Worm (Caenorhabditis elegans) whole organism, late embryonic: ENCODE measurements around the gene Y39A1A.20.

Experiments used
- K09A11.1 ChIP-seq: sonication (generic microtip); optimal IDR thresholded peaks from 2 replicates; lab custom pipeline; 2017; ENCODE audit warnings: antibody characterized with exemption, mild to moderate bottlenecking, missing genetic modification characterization, missing compliant biosample characterization; ENCODE audit not compliant: insufficient read depth
- Y22D7AL.16 ChIP-seq: sonication (generic microtip); optimal IDR thresholded peaks from 2 replicates; lab custom pipeline; 2016; ENCODE audit warnings: missing genetic modification characterization, missing compliant biosample characterization
- ahr-1 ChIP-seq: sonication (generic microtip); optimal IDR thresholded peaks from 2 replicates; lab custom pipeline; 2016; ENCODE audit warnings: missing genetic modification characterization, missing compliant biosample characterization
- ama-1 ChIP-seq: fragments of 150-350 bp; optimal IDR thresholded peaks from 2 replicates; lab custom pipeline; 2014
- ceh-14 ChIP-seq: sonication (generic microtip); optimal IDR thresholded peaks from 2 replicates; lab custom pipeline; 2016; ENCODE audit warnings: missing genotype, missing genetic modification characterization, missing compliant biosample characterization
- ceh-18 ChIP-seq: sonication (generic microtip); optimal IDR thresholded peaks from 2 replicates; lab custom pipeline; 2016; ENCODE audit warnings: missing genetic modification characterization, missing compliant biosample characterization
- ceh-22 ChIP-seq: sonication (generic microtip); optimal IDR thresholded peaks from 2 replicates; lab custom pipeline; 2017; ENCODE audit warnings: missing biosample characterization, missing genetic modification characterization
- ceh-24 ChIP-seq: sonication (generic microtip); optimal IDR thresholded peaks from 2 replicates; lab custom pipeline; 2016; ENCODE audit warnings: mild to moderate bottlenecking, missing genetic modification characterization, missing compliant biosample characterization
- ceh-48 ChIP-seq: sonication (generic microtip); optimal IDR thresholded peaks from 2 replicates; lab custom pipeline; 2016; ENCODE audit warnings: missing genetic modification characterization, inconsistent platforms, missing compliant biosample characterization
- ceh-6 ChIP-seq: fragments of 200-800 bp; sonication (Bioruptor generic); optimal IDR thresholded peaks from 2 replicates; lab custom pipeline; 2018; ENCODE audit warnings: mild to moderate bottlenecking, missing genetic modification characterization, missing compliant biosample characterization
- dmd-4 ChIP-seq: sonication (generic microtip); optimal IDR thresholded peaks from 2 replicates; lab custom pipeline; 2016; ENCODE audit warnings: borderline replicate concordance, missing genetic modification characterization, missing compliant biosample characterization
- elt-2 ChIP-seq: sonication (generic microtip); optimal IDR thresholded peaks from 2 replicates; lab custom pipeline; 2016; ENCODE audit warnings: missing genetic modification reagents, missing genetic modification characterization, missing compliant biosample characterization
- elt-4 ChIP-seq: sonication (generic microtip); optimal IDR thresholded peaks from 2 replicates; lab custom pipeline; 2016; ENCODE audit warnings: missing genetic modification characterization, missing compliant biosample characterization
- ets-4 ChIP-seq: sonication (generic microtip); optimal IDR thresholded peaks from 2 replicates; lab custom pipeline; 2016; ENCODE audit warnings: missing genetic modification characterization, missing compliant biosample characterization
- fax-1 ChIP-seq: sonication (generic microtip); optimal IDR thresholded peaks from 2 replicates; lab custom pipeline; 2016; ENCODE audit warnings: missing genotype, missing genetic modification characterization, missing compliant biosample characterization
- fkh-6 ChIP-seq: sonication (generic microtip); optimal IDR thresholded peaks from 2 replicates; lab custom pipeline; 2016; ENCODE audit warnings: missing genetic modification characterization, missing compliant biosample characterization
- gmeb-2 ChIP-seq: sonication (generic microtip); optimal IDR thresholded peaks from 2 replicates; lab custom pipeline; 2016; ENCODE audit warnings: missing genetic modification characterization, inconsistent platforms, missing compliant biosample characterization
- hlh-30 ChIP-seq: sonication (generic microtip); optimal IDR thresholded peaks from 2 replicates; lab custom pipeline; 2017; ENCODE audit warnings: antibody characterized with exemption, missing genetic modification characterization, missing compliant biosample characterization; ENCODE audit not compliant: insufficient read depth
- hlh-6 ChIP-seq: sonication (generic microtip); optimal IDR thresholded peaks from 2 replicates; lab custom pipeline; 2016; ENCODE audit warnings: missing genotype, missing genetic modification characterization, missing compliant biosample characterization
- hlh-8 ChIP-seq: sonication (generic microtip); optimal IDR thresholded peaks from 2 replicates; lab custom pipeline; 2016; ENCODE audit warnings: missing genotype, missing genetic modification characterization, missing compliant biosample characterization
- madf-2 ChIP-seq: sonication (generic microtip); optimal IDR thresholded peaks from 2 replicates; lab custom pipeline; 2017; ENCODE audit warnings: missing genetic modification characterization, missing compliant biosample characterization
- nfya-1 ChIP-seq: sonication (generic microtip); optimal IDR thresholded peaks from 2 replicates; lab custom pipeline; 2017; ENCODE audit warnings: missing genetic modification characterization, mild to moderate bottlenecking, missing compliant biosample characterization, antibody characterized with exemption, moderate library complexity
- nhr-232 ChIP-seq: sonication (generic microtip); optimal IDR thresholded peaks from 2 replicates; lab custom pipeline; 2016; ENCODE audit warnings: missing genetic modification characterization, missing compliant biosample characterization
- pha-4 ChIP-seq: fragments of 150-350 bp; optimal IDR thresholded peaks from 2 replicates; lab custom pipeline; 2018; ENCODE audit warnings: missing biosample characterization, missing genetic modification reagents, missing genetic modification characterization
- pqm-1 ChIP-seq: sonication (generic microtip); optimal IDR thresholded peaks from 2 replicates; lab custom pipeline; 2016; ENCODE audit warnings: missing genetic modification characterization, missing compliant biosample characterization
- pros-1 ChIP-seq: fragments of 150-350 bp; optimal IDR thresholded peaks from 2 replicates; lab custom pipeline; 2014; ENCODE audit warnings: missing biosample characterization, missing genetic modification reagents, missing genetic modification characterization
- rnt-1 ChIP-seq: sonication (generic microtip); optimal IDR thresholded peaks from 2 replicates; lab custom pipeline; 2016; ENCODE audit warnings: missing genetic modification characterization, missing compliant biosample characterization
- syd-9 ChIP-seq: sonication (generic microtip); optimal IDR thresholded peaks from 2 replicates; lab custom pipeline; 2016; ENCODE audit warnings: mild to moderate bottlenecking, missing genetic modification characterization, moderate library complexity, missing compliant biosample characterization
- ttx-3 ChIP-seq: sonication (generic microtip); optimal IDR thresholded peaks from 2 replicates; lab custom pipeline; 2016; ENCODE audit warnings: missing genetic modification reagents, missing genetic modification characterization, missing compliant biosample characterization
- unc-55 ChIP-seq: sonication (generic microtip); optimal IDR thresholded peaks from 2 replicates; lab custom pipeline; 2017; ENCODE audit warnings: missing biosample characterization, missing genetic modification reagents, missing genetic modification characterization
- unc-86 ChIP-seq: sonication (generic microtip); optimal IDR thresholded peaks from 2 replicates; lab custom pipeline; 2016; ENCODE audit warnings: missing genetic modification characterization, missing compliant biosample characterization
- zip-5 ChIP-seq: sonication (generic microtip); optimal IDR thresholded peaks from 2 replicates; lab custom pipeline; 2016; ENCODE audit warnings: missing genetic modification characterization, missing compliant biosample characterization
- ztf-16 ChIP-seq: sonication (generic microtip); optimal IDR thresholded peaks from 2 replicates; lab custom pipeline; 2017; ENCODE audit warnings: missing genetic modification characterization, missing compliant biosample characterization

Gene Y39A1A.20

DNA sequence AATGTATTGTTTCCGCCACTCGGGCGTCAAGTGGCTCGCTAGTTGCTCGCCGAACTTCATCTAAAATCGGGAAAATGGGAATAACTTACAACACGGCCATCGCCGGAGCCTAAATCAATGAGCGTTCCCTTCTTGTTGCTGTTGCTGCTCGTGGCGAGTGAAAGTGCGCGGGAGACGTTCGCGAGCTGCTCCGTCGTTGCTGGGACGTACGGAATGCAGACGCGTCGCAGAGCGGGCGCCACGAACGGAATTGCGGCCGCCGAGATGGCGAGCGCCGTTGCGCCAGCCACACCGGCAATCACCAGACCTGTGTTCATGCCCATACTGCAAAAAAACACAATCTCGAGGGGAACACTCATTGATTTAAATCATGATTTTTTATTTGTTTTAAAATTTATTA lies 6.1 kb upstream of the Y39A1A.20 start:
- TF ChIP-seq nhr-232 (no peak), gmeb-2 (tag; lab: Kevin White, UChicago) (no peak), zip-5 (tag; lab: Kevin White, UChicago) (no peak)

DNA sequence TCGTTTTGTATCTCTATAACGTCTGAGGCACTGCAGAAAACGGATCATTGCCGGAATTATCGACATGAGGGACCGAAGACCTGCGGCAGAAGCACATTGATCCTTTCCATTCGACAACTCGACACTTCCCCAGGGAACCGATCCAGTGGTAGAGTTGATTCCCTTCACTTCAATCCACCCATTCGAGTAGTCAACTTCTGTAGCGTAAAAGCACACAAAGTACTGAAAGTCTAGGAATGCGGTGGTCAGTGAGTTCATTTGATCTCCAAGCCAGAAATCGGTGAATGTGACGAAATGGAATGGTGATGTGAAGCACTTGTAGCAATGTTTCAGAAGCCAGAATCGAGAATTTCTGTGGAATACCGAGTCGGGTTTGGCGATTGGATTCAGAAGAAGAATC lies 4.1 kb upstream of the Y39A1A.20 start:
- TF ChIP-seq fax-1 (tag; lab: Kevin White, UChicago): no peak
- no peak for TF ChIP-seq ceh-18 (tag; lab: Kevin White, UChicago)
- TF ChIP-seq madf-2 (tag; lab: Kevin White, UChicago): no peak
- TF ChIP-seq ceh-22 (tag; lab: Kevin White, UChicago): no peak
- no peak for TF ChIP-seq ahr-1 (tag; lab: Kevin White, UChicago)
- TF ChIP-seq elt-2 (tag; lab: Kevin White, UChicago): no peak
- no peak for TF ChIP-seq hlh-30 (tag; lab: Kevin White, UChicago)
- no peak for TF ChIP-seq dmd-4 (tag; lab: Kevin White, UChicago)
- no peak for TF ChIP-seq ets-4 (tag; lab: Kevin White, UChicago)

DNA sequence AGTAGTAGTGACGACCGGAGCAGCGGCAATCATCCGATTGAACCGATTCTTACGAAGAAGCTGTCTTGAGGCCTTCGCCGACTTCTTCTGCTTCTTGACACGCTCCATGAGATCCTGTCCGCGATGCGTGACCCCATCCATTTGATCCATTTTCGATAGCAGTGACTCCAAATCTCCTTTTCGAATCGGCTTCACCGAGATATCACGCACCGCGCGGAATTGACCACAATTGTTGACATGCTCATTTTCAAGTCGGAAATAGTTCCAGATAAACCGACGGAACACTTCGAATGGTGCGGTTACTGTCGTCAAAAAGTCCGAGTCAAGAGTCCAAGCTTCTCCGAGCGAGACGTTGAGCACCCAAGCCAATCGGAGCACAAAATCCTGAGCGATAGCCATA lies 3.5 kb upstream of the Y39A1A.20 start:
- no peak for TF ChIP-seq ceh-6 (GFP tag; lab: Kevin White, UChicago)
- TF ChIP-seq rnt-1: no peak
- no peak for TF ChIP-seq elt-4
- TF ChIP-seq pqm-1 (tag; lab: Kevin White, UChicago): no peak
- TF ChIP-seq ttx-3 (tag; lab: Kevin White, UChicago): no peak
- no peak for TF ChIP-seq ceh-14 (tag; lab: Kevin White, UChicago)
- TF ChIP-seq zip-5 (tag; lab: Kevin White, UChicago): no peak
- TF ChIP-seq ceh-24 (tag; lab: Kevin White, UChicago): no peak
- TF ChIP-seq unc-86 (tag; lab: Kevin White, UChicago): no peak
- no peak for TF ChIP-seq syd-9 (tag; lab: Kevin White, UChicago)

DNA sequence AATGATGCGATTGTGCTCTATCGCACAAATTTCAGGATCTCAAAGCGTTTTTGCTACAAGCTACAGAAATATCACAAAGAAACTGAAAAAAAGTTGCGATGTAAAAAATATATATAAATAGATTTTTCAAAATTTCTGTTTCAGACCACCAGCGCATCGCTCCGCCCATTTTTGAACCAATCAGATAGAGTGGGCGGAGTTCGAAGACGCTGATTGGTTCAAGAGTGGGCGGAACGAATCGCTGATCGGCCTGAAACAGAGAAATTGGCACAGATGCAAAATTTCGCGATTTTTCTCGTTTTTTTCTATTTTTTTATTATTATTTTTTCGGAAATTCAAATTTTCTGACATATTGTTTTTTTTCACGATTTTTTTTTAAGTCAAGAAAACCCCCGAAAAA lies 2.4 kb upstream of the Y39A1A.20 start:
- TF ChIP-seq nfya-1 (tag; lab: Kevin White, UChicago) (peak; percentile 61), K09A11.1 (tag; lab: Kevin White, UChicago) (no peak)

DNA sequence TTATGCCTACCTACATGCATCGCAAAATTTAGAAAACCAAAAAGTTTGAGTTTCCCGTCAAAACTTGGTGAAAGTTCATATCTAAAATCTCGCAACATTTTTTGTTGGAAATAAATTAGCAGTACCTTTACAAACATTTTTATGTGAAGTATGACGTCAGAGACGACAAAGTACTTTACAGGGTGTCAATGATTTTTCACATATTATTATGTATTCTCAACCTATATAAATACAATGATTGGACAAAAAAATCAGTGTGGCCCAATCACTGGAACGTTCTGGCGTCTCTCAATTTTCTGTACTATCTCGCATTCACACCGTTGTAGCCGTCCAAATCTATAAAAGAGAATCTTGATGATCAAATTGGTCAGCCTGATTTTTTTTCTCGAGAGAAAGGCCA lies 6.1 kb downstream of the Y39A1A.20 start, which contains the start of the genes Y39A1A.18 and fmo-3:
Y39A1A.18 (minus strand) TSS at position 192 of the 400 bp plus-strand sequence.
fmo-3 (plus strand) TSS at position 388 of the 400 bp plus-strand sequence.
- TF ChIP-seq dmd-4 (tag; lab: Kevin White, UChicago): no peak
- no peak for TF ChIP-seq pha-4
- no peak for TF ChIP-seq zip-5 (tag; lab: Kevin White, UChicago)
- no peak for TF ChIP-seq ceh-48 (tag; lab: Kevin White, UChicago)
- TF ChIP-seq fkh-6: no peak
- TF ChIP-seq gmeb-2 (tag; lab: Kevin White, UChicago): no peak
- no peak for TF ChIP-seq hlh-8 (tag; lab: Kevin White, UChicago)
- no peak for TF ChIP-seq ztf-16 (tag; lab: Kevin White, UChicago)
- no peak for TF ChIP-seq hlh-30 (tag; lab: Kevin White, UChicago)
- no peak for TF ChIP-seq Y22D7AL.16 (tag; lab: Kevin White, UChicago)
- no peak for TF ChIP-seq K09A11.1 (tag; lab: Kevin White, UChicago)
- TF ChIP-seq pros-1 (tag; lab: Kevin White, UChicago): no peak
- TF ChIP-seq ceh-18 (tag; lab: Kevin White, UChicago): no peak
- TF ChIP-seq ama-1: no peak
- no peak for TF ChIP-seq syd-9 (tag; lab: Kevin White, UChicago)
- TF ChIP-seq hlh-6: no peak
- TF ChIP-seq unc-55: no peak
- no peak for TF ChIP-seq elt-2 (tag; lab: Kevin White, UChicago)
